Fruit fly (Drosophila melanogaster) whole organism, embryonic: ENCODE results near the gene CG10132.

Experiments
- ATbp ChIP-seq: fragments of 200-800 bp; sonication (Bioruptor generic); optimal IDR thresholded peaks from 2 replicates; lab custom pipeline; 2017; ENCODE audit warnings: missing biosample characterization, mild to moderate bottlenecking, missing genetic modification characterization, missing genetic modification reagents
- Atf3 ChIP-seq: fragments of 200-800 bp; sonication (Bioruptor generic); optimal IDR thresholded peaks from 3 replicates; lab custom pipeline; 2016; ENCODE audit warnings: missing biosample characterization, missing genetic modification characterization
- CG14710 ChIP-seq: fragments of 200-800 bp; sonication (Bioruptor generic); optimal IDR thresholded peaks from 3 replicates; lab custom pipeline; 2019; ENCODE audit warnings: missing biosample characterization, mild to moderate bottlenecking, missing genetic modification characterization, moderate library complexity
- CG15011 ChIP-seq: fragments of 200-800 bp; sonication (Bioruptor generic); optimal IDR thresholded peaks from 3 replicates; lab custom pipeline; 2018; ENCODE audit warnings: missing biosample characterization, mild to moderate bottlenecking, missing genetic modification characterization
- CG1602 ChIP-seq: fragments of 200-800 bp; sonication (Bioruptor generic); optimal IDR thresholded peaks from 3 replicates; lab custom pipeline; 2016; ENCODE audit warnings: missing biosample characterization, missing genetic modification characterization
- CG18476 ChIP-seq: fragments of 200-800 bp; sonication (Bioruptor generic); optimal IDR thresholded peaks from 2 replicates; lab custom pipeline; 2016; ENCODE audit warnings: missing biosample characterization, mild to moderate bottlenecking, missing genetic modification characterization
- CG2120 ChIP-seq: fragments of 200-800 bp; sonication (Bioruptor generic); optimal IDR thresholded peaks from 3 replicates; lab custom pipeline; 2016; ENCODE audit warnings: missing biosample characterization, missing genetic modification characterization
- CG32532 ChIP-seq: fragments of 200-800 bp; sonication (Bioruptor generic); IDR thresholded peaks from 2 replicates; pipeline ENCODE4 v1.3.6; 2022; ENCODE audit warnings: missing biosample characterization, missing genetic modification characterization
- CG3281 ChIP-seq: fragments of 200-800 bp; sonication (Bioruptor generic); optimal IDR thresholded peaks from 3 replicates; lab custom pipeline; 2017; ENCODE audit warnings: missing biosample characterization, mild to moderate bottlenecking, missing genetic modification characterization
- CG3847 ChIP-seq: fragments of 200-800 bp; sonication (Bioruptor generic); IDR thresholded peaks from 2 replicates; pipeline ENCODE4 v1.3.6; 2022; ENCODE audit warnings: missing biosample characterization, missing genetic modification characterization
- CG4730 ChIP-seq: fragments of 200-800 bp; sonication (Bioruptor generic); IDR thresholded peaks from 2 replicates; pipeline ENCODE4 v1.3.6; 2022; ENCODE audit warnings: missing biosample characterization, missing genetic modification characterization
- CG9797 ChIP-seq: fragments of 200-800 bp; sonication (Bioruptor generic); optimal IDR thresholded peaks from 3 replicates; lab custom pipeline; 2018; ENCODE audit warnings: missing biosample characterization, mild to moderate bottlenecking, missing genetic modification characterization
- Dip2 ChIP-seq: fragments of 200-800 bp; sonication (Bioruptor generic); IDR thresholded peaks from 2 replicates; pipeline ENCODE4 v1.3.6; 2022; ENCODE audit warnings: missing biosample characterization, missing genetic modification characterization
- Dll ChIP-seq: fragments of 200-800 bp; sonication (Bioruptor generic); IDR thresholded peaks from 4 replicates; pipeline ENCODE4 v1.3.6; 2022; ENCODE audit warnings: missing biosample characterization, missing genetic modification characterization; ENCODE audit not compliant: partially characterized antibody
- Dref ChIP-seq: fragments of 200-800 bp; sonication (Bioruptor generic); IDR thresholded peaks from 2 replicates; pipeline ENCODE4 v1.3.6; 2022; ENCODE audit warnings: missing biosample characterization, missing genetic modification characterization
- Fer1 ChIP-seq: fragments of 200-800 bp; sonication (Bioruptor generic); optimal IDR thresholded peaks from 2 replicates; lab custom pipeline; 2017; ENCODE audit warnings: missing biosample characterization, mild to moderate bottlenecking, missing genetic modification characterization
- HLHmδ ChIP-seq: fragments of 200-800 bp; sonication (Bioruptor generic); optimal IDR thresholded peaks from 2 replicates; lab custom pipeline; 2018; ENCODE audit warnings: missing biosample characterization, mild to moderate bottlenecking, missing genetic modification characterization, moderate library complexity
- Hand ChIP-seq: fragments of 200-800 bp; sonication (Bioruptor generic); optimal IDR thresholded peaks from 2 replicates; lab custom pipeline; 2017; ENCODE audit warnings: mild to moderate bottlenecking, missing biosample characterization, missing genetic modification reagents, missing genetic modification characterization
- Hr39 ChIP-seq: fragments of >200 bp; optimal IDR thresholded peaks from 2 replicates; lab custom pipeline; 2017
- Hr78 ChIP-seq, 2 experiments: fragments of 200-800 bp in 1 of 2; fragments of >200 bp in 1 of 2; sonication (Bioruptor generic) in 1 of 2; optimal IDR thresholded peaks; 2 replicates each; lab custom pipeline; 2017 to 2019; ENCODE audit warnings: missing biosample characterization in 2 of 2, missing genetic modification characterization in 2 of 2, mild to moderate bottlenecking in 1 of 2, moderate library complexity in 1 of 2
- Jarid2 ChIP-seq: fragments of 200-800 bp; sonication (Bioruptor generic); optimal IDR thresholded peaks from 3 replicates; lab custom pipeline; 2017; ENCODE audit warnings: mild to moderate bottlenecking, missing biosample characterization, missing genetic modification reagents, missing genetic modification characterization
- Mad ChIP-seq: fragments of 200-800 bp; sonication (Bioruptor generic); optimal IDR thresholded peaks from 2 replicates; lab custom pipeline; 2016; ENCODE audit warnings: missing biosample characterization, missing genetic modification characterization
- Meics ChIP-seq: fragments of 200-800 bp; sonication (Bioruptor generic); optimal IDR thresholded peaks from 2 replicates; lab custom pipeline; 2017; ENCODE audit warnings: missing biosample characterization, mild to moderate bottlenecking, missing genetic modification characterization
- Mes4 ChIP-seq: fragments of 200-800 bp; sonication (Bioruptor generic); optimal IDR thresholded peaks from 2 replicates; lab custom pipeline; 2016; ENCODE audit warnings: missing biosample characterization, missing genetic modification characterization
- Mrtf ChIP-seq: fragments of 200-800 bp; sonication (Bioruptor generic); IDR thresholded peaks from 3 replicates; pipeline ENCODE4 v1.3.6; 2022; ENCODE audit warnings: missing biosample characterization, missing genetic modification characterization
- Spps ChIP-seq: fragments of 200-800 bp; sonication (Bioruptor generic); optimal IDR thresholded peaks from 2 replicates; lab custom pipeline; 2018; ENCODE audit warnings: missing biosample characterization, mild to moderate bottlenecking, missing genetic modification characterization
- Vsx1 ChIP-seq: fragments of 200-800 bp; sonication (Bioruptor generic); optimal IDR thresholded peaks from 2 replicates; lab custom pipeline; 2017; ENCODE audit warnings: missing biosample characterization, mild to moderate bottlenecking, missing genetic modification characterization, missing genetic modification reagents
- al ChIP-seq: fragments of 200-800 bp; sonication (Bioruptor generic); IDR thresholded peaks from 2 replicates; pipeline ENCODE4 v1.3.6; 2022; ENCODE audit warnings: missing biosample characterization, missing genetic modification characterization
- bab2 ChIP-seq: fragments of 200-800 bp; sonication (Bioruptor generic); optimal IDR thresholded peaks from 2 replicates; lab custom pipeline; 2016; ENCODE audit warnings: missing biosample characterization, missing genetic modification characterization
- chm ChIP-seq: fragments of 200-800 bp; sonication (Bioruptor generic); IDR thresholded peaks from 2 replicates; pipeline ENCODE4 v1.3.6; 2022; ENCODE audit warnings: missing biosample characterization, missing genetic modification characterization
- crol ChIP-seq: fragments of 200-800 bp; sonication (Bioruptor generic); IDR thresholded peaks from 2 replicates; pipeline ENCODE4 v1.3.6; 2022; ENCODE audit warnings: missing biosample characterization, missing genetic modification characterization
- eyg ChIP-seq: fragments of 200-800 bp; sonication (Bioruptor generic); optimal IDR thresholded peaks from 3 replicates; lab custom pipeline; 2016; ENCODE audit warnings: missing biosample characterization, missing genetic modification characterization
- fd64A ChIP-seq: fragments of 200-800 bp; sonication (Bioruptor generic); optimal IDR thresholded peaks from 3 replicates; lab custom pipeline; 2018; ENCODE audit warnings: missing biosample characterization, mild to moderate bottlenecking, missing genetic modification characterization
- gce ChIP-seq: fragments of 200-800 bp; sonication (Bioruptor generic); IDR thresholded peaks from 3 replicates; pipeline ENCODE4 v1.3.6; 2022; ENCODE audit warnings: missing biosample characterization, missing genetic modification characterization
- grau ChIP-seq: fragments of 200-800 bp; optimal IDR thresholded peaks from 3 replicates; lab custom pipeline; 2019; ENCODE audit warnings: missing biosample characterization, mild to moderate bottlenecking, missing genetic modification characterization, moderate library complexity
- gsb-n ChIP-seq: fragments of 200-800 bp; sonication (Bioruptor generic); optimal IDR thresholded peaks from 3 replicates; lab custom pipeline; 2018; ENCODE audit warnings: missing biosample characterization, mild to moderate bottlenecking, missing genetic modification characterization
- lbe ChIP-seq: fragments of 200-800 bp; sonication (Bioruptor generic); optimal IDR thresholded peaks from 2 replicates; lab custom pipeline; 2016; ENCODE audit warnings: missing biosample characterization, mild to moderate bottlenecking, missing genetic modification characterization
- maf-S ChIP-seq: fragments of 200-800 bp; sonication (Bioruptor generic); optimal IDR thresholded peaks from 2 replicates; lab custom pipeline; 2016; ENCODE audit warnings: missing biosample characterization, missing genetic modification characterization
- nerfin-1 ChIP-seq: fragments of 200-800 bp; sonication (Bioruptor generic); optimal IDR thresholded peaks from 3 replicates; lab custom pipeline; 2019; ENCODE audit warnings: missing biosample characterization, mild to moderate bottlenecking, missing genetic modification characterization, moderate library complexity
- odd ChIP-seq: fragments of 200-800 bp; sonication (Bioruptor generic); optimal IDR thresholded peaks from 2 replicates; lab custom pipeline; 2017; ENCODE audit warnings: missing biosample characterization, mild to moderate bottlenecking, missing genetic modification characterization
- onecut ChIP-seq: fragments of 200-800 bp; sonication (Bioruptor generic); IDR thresholded peaks from 2 replicates; pipeline ENCODE4 v1.3.6; 2022; ENCODE audit warnings: missing biosample characterization, missing genetic modification characterization
- pho ChIP-seq: fragments of 200-800 bp; sonication (Bioruptor generic); optimal IDR thresholded peaks from 2 replicates; lab custom pipeline; 2016; ENCODE audit warnings: missing biosample characterization, missing genetic modification characterization
- pnt ChIP-seq: fragments of 200-800 bp; sonication (Bioruptor generic); optimal IDR thresholded peaks from 3 replicates; lab custom pipeline; 2016; ENCODE audit warnings: missing biosample characterization, missing genetic modification characterization
- row ChIP-seq: fragments of 200-800 bp; sonication (Bioruptor generic); IDR thresholded peaks from 3 replicates; pipeline ENCODE4 v1.3.6; 2022; ENCODE audit warnings: missing biosample characterization, missing genetic modification characterization
- sd ChIP-seq: fragments of 200-800 bp; sonication (Bioruptor generic); optimal IDR thresholded peaks from 3 replicates; lab custom pipeline; 2018; ENCODE audit warnings: missing biosample characterization, mild to moderate bottlenecking, missing genetic modification characterization, moderate library complexity
- slbo ChIP-seq: fragments of 200-800 bp; sonication (Bioruptor generic); IDR thresholded peaks from 2 replicates; pipeline ENCODE4 v1.3.6; 2022; ENCODE audit warnings: missing biosample characterization, missing genetic modification characterization
- slp2 ChIP-seq: fragments of 200-800 bp; sonication (Bioruptor generic); optimal IDR thresholded peaks from 2 replicates; lab custom pipeline; 2016; ENCODE audit warnings: missing biosample characterization, missing genetic modification characterization
- so ChIP-seq: fragments of 200-800 bp; sonication (Bioruptor generic); IDR thresholded peaks from 3 replicates; pipeline ENCODE4 v1.3.6; 2022; ENCODE audit warnings: missing biosample characterization, missing genetic modification characterization
- unc-4 ChIP-seq: fragments of 200-800 bp; sonication (Bioruptor generic); IDR thresholded peaks from 2 replicates; pipeline ENCODE4 v1.3.6; 2022; ENCODE audit warnings: missing biosample characterization, missing genetic modification characterization; ENCODE audit not compliant: partially characterized antibody
- wdn ChIP-seq: fragments of 200-800 bp; sonication (Bioruptor generic); IDR thresholded peaks from 2 replicates; pipeline ENCODE4 v1.3.6; 2022; ENCODE audit warnings: missing biosample characterization, missing genetic modification characterization
- zfh2 ChIP-seq: fragments of 200-800 bp; sonication (Bioruptor generic); optimal IDR thresholded peaks from 2 replicates; lab custom pipeline; 2016; ENCODE audit warnings: missing biosample characterization, missing genetic modification characterization

The CG10132 gene

DNA sequence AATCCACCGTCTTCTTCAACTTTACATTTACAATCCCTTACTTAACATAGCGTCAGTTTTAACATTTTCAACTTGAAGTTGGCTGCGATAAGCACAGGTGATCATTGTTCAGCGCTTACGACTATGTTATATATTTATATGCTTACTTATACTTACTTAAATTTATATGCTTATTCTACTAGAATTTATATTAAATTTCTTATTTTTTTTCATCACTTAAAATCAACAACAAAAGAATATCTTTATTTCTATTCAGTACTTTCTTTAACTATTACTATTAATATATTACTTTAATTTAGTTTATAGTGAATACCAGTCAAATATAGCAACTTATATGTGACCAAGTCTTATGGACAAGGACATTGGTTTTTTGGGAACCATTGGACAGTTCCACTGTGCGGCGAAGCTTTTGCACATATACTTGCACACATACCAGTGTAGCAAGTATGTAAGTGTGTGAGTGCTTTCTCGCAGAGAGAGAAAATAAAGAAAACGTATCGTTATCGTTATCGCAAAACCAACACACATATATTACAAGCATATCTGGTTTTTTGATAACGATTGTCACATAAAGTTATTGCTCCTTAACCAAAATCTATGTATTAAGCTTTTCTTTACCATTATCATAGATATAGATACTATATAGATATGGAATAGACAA, 1.3 kb upstream of the CG10132 start, which contains the start of gene Hasp (continued):
- TF ChIP-seq grau (tag; lab: Kevin White, UChicago): peak; percentile 66
- peak; percentile 77 for TF ChIP-seq row (GFP tag; lab: Robert Waterston, UW)
- TF ChIP-seq Vsx1 (GFP tag; lab: Kevin White, UChicago): no peak
- TF ChIP-seq Mes4: no peak
- TF ChIP-seq bab2 (GFP tag; lab: Kevin White, UChicago): no peak
- TF ChIP-seq Hr78 (GFP tag; optimal IDR thresholded peaks at IDR 0.05; lab: Kevin White, UChicago): no peak
- TF ChIP-seq CG4730: no peak
- TF ChIP-seq Dref (GFP tag; lab: Robert Waterston, UW): peak; percentile 62
- peak; percentile 44 for TF ChIP-seq ATbp
- TF ChIP-seq onecut (GFP tag; lab: Robert Waterston, UW): peak; percentile 33
- TF ChIP-seq lbe (GFP tag; lab: Kevin White, UChicago): no peak
- TF ChIP-seq pho: no peak
- TF ChIP-seq Dll (GFP tag; lab: Robert Waterston, UW): peak; percentile 68
- TF ChIP-seq Mrtf: no peak
- TF ChIP-seq odd (GFP tag; lab: Kevin White, UChicago): no peak
- no peak for TF ChIP-seq sd (tag; lab: Kevin White, UChicago)
- TF ChIP-seq fd64A: no peak
- TF ChIP-seq pnt: no peak
- TF ChIP-seq maf-S (GFP tag; lab: Kevin White, UChicago): no peak
- no peak for TF ChIP-seq eyg (GFP tag; lab: Kevin White, UChicago)
- TF ChIP-seq Mad (GFP tag; lab: Kevin White, UChicago): no peak
- TF ChIP-seq crol (GFP tag; lab: Robert Waterston, UW): no peak
- TF ChIP-seq Atf3: no peak
- peak; percentile 46 for TF ChIP-seq CG14710 (tag; lab: Kevin White, UChicago)
- TF ChIP-seq Meics: peak; percentile 67
- TF ChIP-seq CG3847 (GFP tag; lab: Robert Waterston, UW): no peak; the same call in 1 of the 2 replicates
- no peak for TF ChIP-seq CG9797 (GFP tag; lab: Kevin White, UChicago)
- TF ChIP-seq Hand: no peak
- no peak for TF ChIP-seq al (GFP tag; lab: Robert Waterston, UW)
- TF ChIP-seq chm (GFP tag; lab: Robert Waterston, UW): no peak; the same call in 1 of the 2 replicates
- TF ChIP-seq unc-4 (GFP tag; lab: Robert Waterston, UW): peak; percentile 61
- no peak for TF ChIP-seq CG15011 (GFP tag; lab: Kevin White, UChicago)
- peak; percentile 55 for TF ChIP-seq Fer1
- no peak for TF ChIP-seq Hr39 (lab: Kevin White, UChicago)
- no peak for TF ChIP-seq CG1602 (GFP tag; lab: Kevin White, UChicago)
- TF ChIP-seq wdn (GFP tag; lab: Robert Waterston, UW): no peak
- peak; percentile 40 for TF ChIP-seq nerfin-1 (tag; lab: Kevin White, UChicago)
- no peak for TF ChIP-seq Dip2 (GFP tag; lab: Robert Waterston, UW)
- 0 out of 3 replicates have a peak, but pooled peaks have one; percentile 13 for TF ChIP-seq so (GFP tag; lab: Robert Waterston, UW)
- TF ChIP-seq gsb-n (tag; lab: Kevin White, UChicago): no peak
- no peak for TF ChIP-seq zfh2
- TF ChIP-seq CG32532: peak; percentile 75
- TF ChIP-seq HLHmδ (GFP tag; lab: Kevin White, UChicago): no peak
- TF ChIP-seq slp2 (GFP tag; lab: Kevin White, UChicago): peak; percentile 31
- peak; percentile 59 for TF ChIP-seq slbo
- peak; percentile 39 for TF ChIP-seq CG2120 (GFP tag; lab: Kevin White, UChicago)
- peak; percentile 42 for TF ChIP-seq CG18476
- TF ChIP-seq gce: no peak
- TF ChIP-seq Spps (tag; lab: Kevin White, UChicago): peak; percentile 52
- no peak for TF ChIP-seq Jarid2 (GFP tag; lab: Kevin White, UChicago)
- peak; percentile 64 for TF ChIP-seq CG3281
